Fruit fly (Drosophila melanogaster): ENCODE results near the gene CG4950.

CG4950 gene

DNA sequence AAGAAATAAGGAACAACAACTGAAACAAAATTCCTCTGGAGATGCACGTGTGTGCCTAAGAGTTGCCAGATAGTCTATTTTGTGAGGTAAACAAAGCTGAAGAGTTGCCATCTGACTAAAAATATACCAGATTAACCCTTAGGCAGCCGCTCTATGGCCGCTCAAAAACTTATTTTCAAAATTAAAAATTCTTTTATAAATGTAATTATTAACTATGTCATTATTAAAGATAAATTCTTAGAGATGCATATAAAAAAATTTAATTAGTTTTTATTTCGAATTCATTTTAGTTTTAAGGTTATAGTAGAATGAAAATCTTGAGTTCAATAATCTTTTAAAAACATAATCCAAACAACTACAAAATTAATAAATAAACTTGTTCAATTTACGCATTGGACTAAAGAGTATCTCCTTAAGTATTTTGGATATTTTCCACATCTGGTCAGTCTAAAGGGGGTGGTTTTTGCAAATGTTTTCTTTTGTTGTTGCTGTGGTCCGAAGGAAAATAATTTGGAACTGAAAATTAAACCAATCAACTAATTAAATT, 39.2 kb downstream of the CG4950 start, which contains the start of gene Tmx3 (continued):
- TF ChIP-seq pdm3 (GFP tag; optimal IDR thresholded peaks at IDR 0.05) = peak; percentile 80
- TF ChIP-seq Hr39 (GFP tag; optimal IDR thresholded peaks at IDR 0.05) = peak; percentile 69
- peak; percentile 91 for TF ChIP-seq CG10631 (GFP tag; optimal IDR thresholded peaks at IDR 0.05)
- peak; percentile 29 for TF ChIP-seq Eip93F (GFP tag; optimal IDR thresholded peaks at IDR 0.05)
- TF ChIP-seq acj6 (GFP tag; optimal IDR thresholded peaks at IDR 0.05) = peak; percentile 86
- peak; percentile 55 for TF ChIP-seq CG3919 (GFP tag; optimal IDR thresholded peaks at IDR 0.05)
- TF ChIP-seq fkh (GFP tag; optimal IDR thresholded peaks at IDR 0.05) = peak; percentile 98
- peak; percentile 80 for TF ChIP-seq CG6792 (GFP tag; optimal IDR thresholded peaks at IDR 0.05)
- peak; percentile 82 for TF ChIP-seq CG34406 (GFP tag; optimal IDR thresholded peaks at IDR 0.05)

DNA sequence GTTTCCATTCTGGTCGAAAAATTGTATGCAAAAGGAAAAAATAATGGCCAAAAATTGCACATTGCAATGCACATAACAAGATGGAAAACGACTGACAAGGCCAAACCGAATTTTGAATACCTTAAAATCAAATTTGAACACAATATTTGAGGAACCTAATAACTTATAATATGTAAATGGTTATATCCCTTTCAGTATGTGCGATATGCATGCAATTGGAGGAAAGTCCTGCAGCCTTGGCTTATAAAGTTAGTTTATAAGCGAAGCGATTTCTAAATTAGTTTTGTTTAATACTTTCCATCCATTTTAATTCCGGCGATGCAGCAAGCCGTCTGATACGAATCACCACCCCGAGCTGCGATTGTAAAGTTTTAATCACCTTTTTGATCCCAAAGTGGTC, 42.8 kb downstream of the CG4950 start:
- TF ChIP-seq svp (GFP tag) (peak; percentile 64), lz (GFP tag; optimal IDR thresholded peaks at IDR 0.05) (no peak), vri (GFP tag; optimal IDR thresholded peaks at IDR 0.05) (no peak), Eip78C (GFP tag) (peak; percentile 60), salr (GFP tag; optimal IDR thresholded peaks at IDR 0.05) (no peak), net (GFP tag; optimal IDR thresholded peaks at IDR 0.05) (no peak), Sox15 (GFP tag; optimal IDR thresholded peaks at IDR 0.05) (no peak), CG1621 (tag; optimal IDR thresholded peaks at IDR 0.05) (no peak)

DNA sequence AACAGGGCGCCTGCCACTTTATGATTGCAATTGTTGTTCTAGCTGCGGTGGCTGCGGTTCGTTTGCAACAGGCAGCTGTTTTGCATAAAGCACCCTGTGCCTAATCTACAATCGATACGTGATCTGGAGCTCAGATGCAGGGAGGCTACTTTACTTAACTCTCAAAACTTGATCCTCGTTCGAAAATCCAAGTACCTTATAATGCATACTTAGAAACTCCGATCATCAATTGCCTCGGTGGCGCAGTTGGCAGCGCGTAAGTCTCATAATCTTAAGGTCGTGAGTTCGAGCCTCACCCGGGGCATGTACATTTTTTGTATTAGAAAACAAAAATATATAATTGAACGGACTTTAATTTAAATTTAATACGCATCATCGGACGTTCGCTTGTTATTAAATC, 46.2 kb downstream of the CG4950 start:
- no peak for TF ChIP-seq Smox (GFP tag; optimal IDR thresholded peaks at IDR 0.05)
- peak; percentile 69 for TF ChIP-seq svp (GFP tag)
- peak; percentile 11 for TF ChIP-seq Eip78C (GFP tag)

DNA sequence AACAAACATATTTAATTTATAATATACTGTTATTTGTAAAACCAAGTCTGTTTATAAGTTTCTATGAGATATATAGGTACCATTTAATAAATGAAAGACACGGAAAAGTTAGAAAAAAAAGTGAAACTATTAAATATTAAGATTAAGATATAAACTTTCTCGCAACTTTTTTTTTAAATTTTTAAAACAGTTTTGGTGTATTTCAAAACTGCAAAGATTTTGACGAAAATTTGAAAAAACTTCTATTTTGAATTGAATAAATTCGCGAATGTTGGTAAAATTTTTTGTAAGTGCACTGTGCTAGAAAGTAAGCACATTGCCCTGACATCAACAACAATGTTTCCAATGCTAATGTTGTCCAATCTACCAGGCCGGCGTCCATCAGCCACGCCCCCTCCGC, 46.7 kb downstream of the CG4950 start:
- TF ChIP-seq Lpt (GFP tag; optimal IDR thresholded peaks at IDR 0.05) = peak; percentile 1
- 0 out of 3 replicates have a peak, but pooled peaks have one; percentile 30 for TF ChIP-seq CG8119 (GFP tag; IDR thresholded peaks at IDR 0.05)
- TF ChIP-seq Sox15 (GFP tag; optimal IDR thresholded peaks at IDR 0.05) = no peak
- no peak for TF ChIP-seq eg (GFP tag; IDR thresholded peaks at IDR 0.05)
- peak; percentile 6 for TF ChIP-seq CG6276 (GFP tag; optimal IDR thresholded peaks at IDR 0.05)
- no peak for TF ChIP-seq OdsH (GFP tag; optimal IDR thresholded peaks at IDR 0.05)
- TF ChIP-seq pdm3 (GFP tag; optimal IDR thresholded peaks at IDR 0.05) = no peak
- no peak for TF ChIP-seq CG6792 (GFP tag; optimal IDR thresholded peaks at IDR 0.05)
- peak; percentile 32 for TF ChIP-seq CG4318 (GFP tag; optimal IDR thresholded peaks at IDR 0.05)
- TF ChIP-seq Eip78C (GFP tag) = peak; percentile 63
- no peak for TF ChIP-seq CG6808 (GFP tag; optimal IDR thresholded peaks at IDR 0.05)
- no peak for TF ChIP-seq achi (GFP tag; optimal IDR thresholded peaks at IDR 0.05)
- peak in 1 of 2 experiments; percentile 7 for TF ChIP-seq salr (GFP tag; optimal IDR thresholded peaks at IDR 0.05)
- TF ChIP-seq Hr4 (GFP tag; optimal IDR thresholded peaks at IDR 0.05) = peak; percentile 8
- TF ChIP-seq Sox14 (GFP tag; optimal IDR thresholded peaks at IDR 0.05) = no peak
- TF ChIP-seq CG3919 (GFP tag; optimal IDR thresholded peaks at IDR 0.05) = peak; percentile 7
- TF ChIP-seq CG7368 (GFP tag; optimal IDR thresholded peaks at IDR 0.05) = no peak
- TF ChIP-seq CG32006 (GFP tag; optimal IDR thresholded peaks at IDR 0.05) = peak; percentile 47

DNA sequence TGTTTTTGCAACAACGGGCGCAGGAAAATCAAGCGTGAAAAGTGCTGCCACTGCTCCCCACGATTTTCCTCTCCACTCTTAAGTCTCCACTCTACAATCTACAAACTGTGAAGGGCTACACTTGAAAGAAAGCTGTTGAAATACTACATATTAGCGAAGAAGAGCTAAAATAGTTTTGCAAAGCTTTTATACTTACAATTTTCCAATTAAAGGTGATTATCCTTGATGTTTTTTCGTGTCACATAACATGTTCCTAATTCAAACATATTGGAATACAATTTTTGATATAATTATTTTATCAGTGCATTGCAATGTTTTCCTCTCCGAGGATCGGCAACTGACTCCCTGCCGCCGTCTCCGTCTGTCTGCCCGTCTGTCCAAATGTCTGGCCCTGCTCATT, 50.0 kb downstream of the CG4950 start:
- TF ChIP-seq pdm3 (GFP tag; optimal IDR thresholded peaks at IDR 0.05) = peak; percentile 48
- TF ChIP-seq lz (GFP tag; optimal IDR thresholded peaks at IDR 0.05) = peak; percentile 11
- TF ChIP-seq CG3032 (tag; optimal IDR thresholded peaks at IDR 0.05) = peak; percentile 9
- peak; percentile 92 for TF ChIP-seq Eip78C (GFP tag)
- peak; percentile 41 for TF ChIP-seq net (GFP tag; optimal IDR thresholded peaks at IDR 0.05)
- TF ChIP-seq CG15336 (GFP tag; IDR thresholded peaks at IDR 0.05) = peak; percentile 84
- no peak for TF ChIP-seq CG8632 (GFP tag; optimal IDR thresholded peaks at IDR 0.05)
- no peak for TF ChIP-seq CG31627 (GFP tag; optimal IDR thresholded peaks at IDR 0.05)
- TF ChIP-seq eg (GFP tag; IDR thresholded peaks at IDR 0.05) = peak; percentile 83
- peak; percentile 40 for TF ChIP-seq dac (GFP tag; optimal IDR thresholded peaks at IDR 0.05)
- TF ChIP-seq topi (GFP tag; optimal IDR thresholded peaks at IDR 0.05) = peak; percentile 28
- peak; percentile 34 for TF ChIP-seq fd59A (GFP tag; optimal IDR thresholded peaks at IDR 0.05)
- TF ChIP-seq CG4318 (GFP tag; optimal IDR thresholded peaks at IDR 0.05) = peak; percentile 43
- no peak for TF ChIP-seq svp (GFP tag)
- TF ChIP-seq CG8319 (GFP tag; optimal IDR thresholded peaks at IDR 0.05) = peak; percentile 23
- no peak for TF ChIP-seq CG9139 (GFP tag; optimal IDR thresholded peaks at IDR 0.05)
- no peak for TF ChIP-seq Blimp-1 (GFP tag; optimal IDR thresholded peaks at IDR 0.05)
- TF ChIP-seq CG16779 (tag; optimal IDR thresholded peaks at IDR 0.05) = no peak
- peak in 1 of 2 experiments; percentile 69 for TF ChIP-seq salr (GFP tag; optimal IDR thresholded peaks at IDR 0.05)
- TF ChIP-seq Sox15 (GFP tag; optimal IDR thresholded peaks at IDR 0.05) = no peak
- peak; percentile 79 for TF ChIP-seq CG8119 (GFP tag; IDR thresholded peaks at IDR 0.05)
- no peak for TF ChIP-seq Eip93F (GFP tag; optimal IDR thresholded peaks at IDR 0.05)
- TF ChIP-seq CG11762 (GFP tag; optimal IDR thresholded peaks at IDR 0.05; ENCODE audit: insufficient read depth) = peak; percentile 43
- no peak for TF ChIP-seq Ets21C (GFP tag; optimal IDR thresholded peaks at IDR 0.05)
